Worm (Caenorhabditis elegans): Measurements from ENCODE around the gene Y57G11C.33.

Gene Y57G11C.33

ce11 chrIV:14621117-14621516, 35.8 kb upstream of the Y57G11C.33 start:
- TF ChIP-seq ceh-16 (tag; optimal IDR thresholded peaks at IDR 0.05) (no peak), snpc-4 (tag; optimal IDR thresholded peaks at IDR 0.05) (no peak), nhr-12 (tag; optimal IDR thresholded peaks at IDR 0.05) (no peak), ceh-28 (tag; optimal IDR thresholded peaks at IDR 0.05) (no peak), fkh-10 (GFP tag; optimal IDR thresholded peaks at IDR 0.05) (no peak), lin-15B (tag; optimal IDR thresholded peaks at IDR 0.05) (no peak), nhr-23 (tag; optimal IDR thresholded peaks at IDR 0.05) (no peak), ztf-11 (tag; optimal IDR thresholded peaks at IDR 0.05) (no peak), nhr-28 (tag; optimal IDR thresholded peaks at IDR 0.05) (no peak), ztf-4 (tag; optimal IDR thresholded peaks at IDR 0.05) (no peak), ceh-9 (tag; optimal IDR thresholded peaks at IDR 0.05) (no peak), ceh-82 (tag; optimal IDR thresholded peaks at IDR 0.05) (no peak), tbx-2 (tag; optimal IDR thresholded peaks at IDR 0.05) (no peak), jun-1 (tag; optimal IDR thresholded peaks at IDR 0.05) (no peak), ZK546.5 (tag; optimal IDR thresholded peaks at IDR 0.05) (no peak), nhr-237 (tag; optimal IDR thresholded peaks at IDR 0.05) (no peak)

- TF ChIP-seq nfya-1 (tag; optimal IDR thresholded peaks at IDR 0.05; ENCODE audit: insufficient read depth) (peak; percentile 41), pha-4 (tag; optimal IDR thresholded peaks at IDR 0.05) (no peak), lin-39 (tag; optimal IDR thresholded peaks at IDR 0.05) (peak; percentile 66), nhr-11 (tag; optimal IDR thresholded peaks at IDR 0.05) (peak; percentile 61), snpc-4 (tag; optimal IDR thresholded peaks at IDR 0.05) (no peak)
Observed at ce11 chrIV:14622109-14622508, 34.8 kb upstream of the Y57G11C.33 start.

DNA sequence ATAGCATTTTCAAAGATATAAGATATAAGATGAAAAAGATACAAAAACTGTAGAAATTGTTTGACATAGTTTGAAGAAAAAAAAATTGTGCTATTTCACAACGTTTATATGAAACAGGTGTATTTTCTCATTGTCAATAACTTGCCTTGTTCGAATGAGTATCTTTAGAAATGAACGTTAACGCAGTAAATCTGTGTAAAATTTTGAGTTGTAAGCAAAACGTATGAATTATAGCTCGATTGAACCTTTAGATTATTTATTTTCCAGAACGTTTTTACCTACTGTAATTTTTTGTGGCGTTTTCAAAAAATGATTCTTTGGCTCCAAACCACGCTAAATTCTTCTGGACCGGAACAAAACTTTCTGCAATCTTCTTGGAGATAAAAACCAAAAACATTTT, 25.2 kb upstream of the Y57G11C.33 start:
- TF ChIP-seq nhr-11 (tag; optimal IDR thresholded peaks at IDR 0.05): no peak
- no peak for TF ChIP-seq nfya-1 (tag; optimal IDR thresholded peaks at IDR 0.05; ENCODE audit: insufficient read depth)
- no peak for TF ChIP-seq pqm-1 (tag; optimal IDR thresholded peaks at IDR 0.05)
- TF ChIP-seq mdl-1 (tag; optimal IDR thresholded peaks at IDR 0.05): no peak
- no peak for TF ChIP-seq ztf-11 (tag; optimal IDR thresholded peaks at IDR 0.05)
- TF ChIP-seq hmg-11 (tag; optimal IDR thresholded peaks at IDR 0.05): no peak

- TF ChIP-seq fos-1 (tag; optimal IDR thresholded peaks at IDR 0.05) (no peak), mml-1 (tag; optimal IDR thresholded peaks at IDR 0.05) (no peak), lsy-12 (tag; optimal IDR thresholded peaks at IDR 0.05) (no peak), zag-1 (tag; optimal IDR thresholded peaks at IDR 0.05) (no peak), elt-1 (tag; optimal IDR thresholded peaks at IDR 0.05) (no peak), hmg-11 (tag; optimal IDR thresholded peaks at IDR 0.05) (no peak), lin-15B (tag; optimal IDR thresholded peaks at IDR 0.05) (no peak), unc-62 (GFP tag; optimal IDR thresholded peaks at IDR 0.05) (no peak), ztf-11 (tag; optimal IDR thresholded peaks at IDR 0.05) (no peak), jun-1 (tag; optimal IDR thresholded peaks at IDR 0.05) (no peak), sea-2 (GFP tag; optimal IDR thresholded peaks at IDR 0.05) (no peak), nhr-76 (tag; optimal IDR thresholded peaks at IDR 0.05) (no peak)
Observed at ce11 chrIV:14632799-14633198, 24.1 kb upstream of the Y57G11C.33 start, which contains the start of gene irld-4. irld-4 (plus strand) TSS chrIV:14633099.

ce11 chrIV:14634826-14635225, 22.1 kb upstream of the Y57G11C.33 start, which contains the start of gene ule-2:
ule-2 (plus strand) TSS chrIV:14635126.
- no peak for TF ChIP-seq snpc-4 (tag; optimal IDR thresholded peaks at IDR 0.05)

- no peak for TF ChIP-seq fkh-2 (tag; optimal IDR thresholded peaks at IDR 0.05)
Observed at ce11 chrIV:14637413-14637812, 19.5 kb upstream of the Y57G11C.33 start, which contains the start of gene srlf-27. srlf-27 (plus strand) TSS chrIV:14637713.

ce11 chrIV:14653066-14653465, 3.8 kb upstream of the Y57G11C.33 start, which contains the start of gene talp-3:
talp-3 (minus strand) TSS chrIV:14653380.
- TF ChIP-seq egl-5 (tag; optimal IDR thresholded peaks at IDR 0.05) (no peak), elt-1 (tag; optimal IDR thresholded peaks at IDR 0.05) (no peak), zag-1 (tag; optimal IDR thresholded peaks at IDR 0.05) (no peak), nhr-77 (tag; optimal IDR thresholded peaks at IDR 0.05) (no peak), pqm-1 (tag; optimal IDR thresholded peaks at IDR 0.05) (no peak)

Measured in whole organism, L3 larva.